Fruit fly (Drosophila melanogaster): ENCODE data around the gene CG2680.

The CG2680 gene

dm6 chrX:2703693-2704092 lies 3.5 kb downstream of the CG2680 start, which contains the start of gene Ugalt:
Gene Ugalt (minus strand): TSS chrX:2703852.
- TF ChIP-seq noc (tag; optimal IDR thresholded peaks at IDR 0.05), result peak; percentile 100

dm6 chrX:2698064-2698894 lies 8.9 kb downstream of the CG2680 start, which contains the start of the genes Spg7 and Lint-O:
Gene Spg7 (minus strand): TSS chrX:2698211.
Gene Lint-O (plus strand): TSS chrX:2698701.
- no peak for TF ChIP-seq noc (tag; optimal IDR thresholded peaks at IDR 0.05)

dm6 chrX:2693786-2694185 lies 13.4 kb downstream of the CG2680 start, which contains the start of gene dyw:
Gene dyw (minus strand): TSS chrX:2693886.
- TF ChIP-seq noc (tag; optimal IDR thresholded peaks at IDR 0.05), result no peak

- no peak for TF ChIP-seq noc (tag; optimal IDR thresholded peaks at IDR 0.05)
Observed at dm6 chrX:2690376-2690775, 16.9 kb downstream of the CG2680 start.

dm6 chrX:2686930-2687329 lies 20.3 kb downstream of the CG2680 start:
- TF ChIP-seq noc (tag; optimal IDR thresholded peaks at IDR 0.05), result no peak

dm6 chrX:2685580-2685979 lies 21.6 kb downstream of the CG2680 start, which contains the start of gene per:
Gene per (plus strand): TSS chrX:2685580.
- TF ChIP-seq noc (tag; optimal IDR thresholded peaks at IDR 0.05), result no peak

dm6 chrX:2685022-2685421 lies 22.2 kb downstream of the CG2680 start:
- no peak for TF ChIP-seq noc (tag; optimal IDR thresholded peaks at IDR 0.05)

- no peak for TF ChIP-seq noc (tag; optimal IDR thresholded peaks at IDR 0.05)
Observed at dm6 chrX:2684442-2684841, 22.8 kb downstream of the CG2680 start.

- no peak for TF ChIP-seq noc (tag; optimal IDR thresholded peaks at IDR 0.05)
Observed at dm6 chrX:2683926-2684325, 23.3 kb downstream of the CG2680 start.

dm6 chrX:2682832-2683231 lies 24.4 kb downstream of the CG2680 start, which contains the start of gene CG2652:
Gene CG2652 (minus strand): TSS chrX:2682932.
- no peak for TF ChIP-seq noc (tag; optimal IDR thresholded peaks at IDR 0.05)

- TF ChIP-seq noc (tag; optimal IDR thresholded peaks at IDR 0.05), result no peak
Observed at dm6 chrX:2681601-2682000, 25.6 kb downstream of the CG2680 start, which contains the start of gene HLH3B. Gene HLH3B (minus strand): TSS chrX:2681723.

- TF ChIP-seq noc (tag; optimal IDR thresholded peaks at IDR 0.05), result no peak
Observed at dm6 chrX:2677024-2677589, 30.1 kb downstream of the CG2680 start.

- TF ChIP-seq noc (tag; optimal IDR thresholded peaks at IDR 0.05), result no peak
Observed at dm6 chrX:2663416-2663815, 43.8 kb downstream of the CG2680 start.

dm6 chrX:2662540-2663133 lies 44.6 kb downstream of the CG2680 start:
- no peak for TF ChIP-seq noc (tag; optimal IDR thresholded peaks at IDR 0.05)

- TF ChIP-seq noc (tag; optimal IDR thresholded peaks at IDR 0.05), result peak; percentile 45
Observed at dm6 chrX:2661758-2662157, 45.5 kb downstream of the CG2680 start.

dm6 chrX:2659430-2660075 lies 47.7 kb downstream of the CG2680 start:
- TF ChIP-seq noc (tag; optimal IDR thresholded peaks at IDR 0.05), result no peak

Data from whole organism, larva.